Worm (Caenorhabditis elegans) whole organism, L3 larva: ENCODE data around the gene C49C3.7.

Experiments
- R02D3.7 ChIP-seq: fragments of 150-350 bp; optimal IDR thresholded peaks from 2 replicates; lab custom pipeline; 2014; ENCODE audit warnings: missing biosample characterization, missing genetic modification characterization
- aly-2 ChIP-seq: fragments of 150-350 bp; optimal IDR thresholded peaks from 2 replicates; lab custom pipeline; 2014; ENCODE audit warnings: missing biosample characterization, missing genetic modification characterization
- ceh-82 ChIP-seq: fragments of 150-350 bp; optimal IDR thresholded peaks from 2 replicates; lab custom pipeline; 2014; ENCODE audit warnings: missing biosample characterization, missing genetic modification characterization
- ceh-9 ChIP-seq: sonication (generic microtip); optimal IDR thresholded peaks from 2 replicates; lab custom pipeline; 2018; ENCODE audit warnings: missing biosample characterization, missing genetic modification characterization
- daf-12 ChIP-seq: fragments of 150-350 bp; optimal IDR thresholded peaks from 2 replicates; lab custom pipeline; 2014; ENCODE audit warnings: missing biosample characterization, missing genetic modification reagents, missing genetic modification characterization
- egl-5 ChIP-seq: fragments of 150-350 bp; optimal IDR thresholded peaks from 2 replicates; lab custom pipeline; 2017; ENCODE audit warnings: missing biosample characterization, missing genetic modification reagents, missing genetic modification characterization, inconsistent platforms
- elt-1 ChIP-seq: fragments of 150-350 bp; optimal IDR thresholded peaks from 2 replicates; lab custom pipeline; 2014; ENCODE audit warnings: missing biosample characterization, missing genetic modification characterization
- elt-2 ChIP-seq: sonication (generic microtip); optimal IDR thresholded peaks from 2 replicates; lab custom pipeline; 2016; ENCODE audit warnings: missing genetic modification reagents, mild to moderate bottlenecking, missing genetic modification characterization, missing compliant biosample characterization
- eor-1 ChIP-seq, 2 experiments: fragments of 150-350 bp; optimal IDR thresholded peaks; 2 replicates each; lab custom pipeline; 2014 to 2018; ENCODE audit warnings: missing biosample characterization in 2 of 2, missing genetic modification characterization in 2 of 2
- fkh-10 ChIP-seq: sonication (generic microtip); optimal IDR thresholded peaks from 2 replicates; lab custom pipeline; 2017; ENCODE audit warnings: missing biosample characterization, missing genetic modification reagents, missing genetic modification characterization
- fos-1 ChIP-seq: fragments of 150-350 bp; optimal IDR thresholded peaks from 2 replicates; lab custom pipeline; 2014; ENCODE audit warnings: missing biosample characterization, missing genetic modification characterization
- hmg-11 ChIP-seq: sonication (generic microtip); optimal IDR thresholded peaks from 2 replicates; lab custom pipeline; 2016; ENCODE audit warnings: missing genetic modification characterization, missing compliant biosample characterization
- jun-1 ChIP-seq: fragments of 150-350 bp; optimal IDR thresholded peaks from 2 replicates; lab custom pipeline; 2014; ENCODE audit warnings: missing biosample characterization, missing genetic modification reagents, missing genetic modification characterization
- lin-39 ChIP-seq: fragments of 150-350 bp; optimal IDR thresholded peaks from 2 replicates; lab custom pipeline; 2018; ENCODE audit warnings: missing biosample characterization, missing genetic modification reagents, missing genetic modification characterization
- lsy-12 ChIP-seq: sonication (generic microtip); optimal IDR thresholded peaks from 2 replicates; lab custom pipeline; 2016; ENCODE audit warnings: mild to moderate bottlenecking, missing genetic modification characterization, missing compliant biosample characterization
- mml-1 ChIP-seq: fragments of 150-350 bp; sonication (generic microtip); optimal IDR thresholded peaks from 3 replicates; lab custom pipeline; 2014; ENCODE audit warnings: missing biosample characterization, missing genetic modification characterization
- nfya-1 ChIP-seq: sonication (generic microtip); optimal IDR thresholded peaks from 2 replicates; lab custom pipeline; 2017; ENCODE audit warnings: missing genetic modification characterization, mild to moderate bottlenecking, missing compliant biosample characterization, antibody characterized with exemption, moderate library complexity; ENCODE audit not compliant: insufficient read depth
- nhr-11 ChIP-seq: fragments of 150-350 bp; optimal IDR thresholded peaks from 2 replicates; lab custom pipeline; 2014; ENCODE audit warnings: missing biosample characterization, missing genetic modification characterization
- nhr-12 ChIP-seq: fragments of 150-350 bp; optimal IDR thresholded peaks from 2 replicates; lab custom pipeline; 2014; ENCODE audit warnings: missing biosample characterization, missing genetic modification characterization
- nhr-237 ChIP-seq: fragments of 150-350 bp; optimal IDR thresholded peaks from 2 replicates; lab custom pipeline; 2014; ENCODE audit warnings: missing biosample characterization, missing genetic modification characterization
- nhr-28 ChIP-seq: fragments of 150-350 bp; optimal IDR thresholded peaks from 2 replicates; lab custom pipeline; 2014; ENCODE audit warnings: missing biosample characterization, missing genetic modification characterization
- nhr-43 ChIP-seq: sonication (generic microtip); optimal IDR thresholded peaks from 2 replicates; lab custom pipeline; 2016; ENCODE audit warnings: mild to moderate bottlenecking, missing genetic modification characterization, missing compliant biosample characterization; ENCODE audit not compliant: poor library complexity, severe bottlenecking
- nhr-76 ChIP-seq: fragments of 150-350 bp; sonication (generic microtip); optimal IDR thresholded peaks from 5 replicates; lab custom pipeline; 2014; ENCODE audit warnings: missing biosample characterization, missing genetic modification characterization
- nhr-77 ChIP-seq: fragments of 150-350 bp; optimal IDR thresholded peaks from 2 replicates; lab custom pipeline; 2014; ENCODE audit warnings: missing biosample characterization, missing genetic modification characterization
- skn-1 ChIP-seq: fragments of 150-350 bp; optimal IDR thresholded peaks from 2 replicates; lab custom pipeline; 2014; ENCODE audit warnings: missing biosample characterization, missing genetic modification characterization
- snpc-4 ChIP-seq: fragments of 150-350 bp; optimal IDR thresholded peaks from 2 replicates; lab custom pipeline; 2014; ENCODE audit warnings: missing biosample characterization, missing genetic modification characterization
- unc-39 ChIP-seq: sonication (generic microtip); optimal IDR thresholded peaks from 4 replicates; lab custom pipeline; 2017; ENCODE audit warnings: missing biosample characterization, missing genetic modification characterization
- unc-62 ChIP-seq: fragments of 150-350 bp; sonication (generic microtip); optimal IDR thresholded peaks from 4 replicates; lab custom pipeline; 2014; ENCODE audit warnings: missing biosample characterization, missing genetic modification reagents, missing genetic modification characterization
- zag-1 ChIP-seq: fragments of 150-350 bp; optimal IDR thresholded peaks from 2 replicates; lab custom pipeline; 2014; ENCODE audit warnings: missing biosample characterization, missing genetic modification characterization
- ztf-11 ChIP-seq: fragments of 150-350 bp; optimal IDR thresholded peaks from 2 replicates; lab custom pipeline; 2014; ENCODE audit warnings: missing biosample characterization, missing genetic modification characterization

Gene C49C3.7

ce11 chrIV:17332261-17332660 is at the start of gene C49C3.7:
Gene C49C3.7 (plus strand): TSS chrIV:17332561.
- TF ChIP-seq lin-39 (tag; lab: Kevin White, UChicago) (no peak), mml-1 (no peak), egl-5 (tag; lab: Kevin White, UChicago) (no peak), R02D3.7 (no peak), jun-1 (tag; lab: Kevin White, UChicago) (no peak), nhr-12 (no peak)

- no peak for TF ChIP-seq eor-1 (tag; optimal IDR thresholded peaks at IDR 0.05; lab: Kevin White, UChicago)
- TF ChIP-seq zag-1 (tag; lab: Kevin White, UChicago), result no peak
- no peak for TF ChIP-seq ztf-11 (tag; lab: Kevin White, UChicago)
- no peak for TF ChIP-seq fkh-10 (GFP tag; lab: Kevin White, UChicago)
- TF ChIP-seq nhr-12, result no peak
- TF ChIP-seq nhr-76 (tag; lab: Kevin White, UChicago), result no peak
- no peak for TF ChIP-seq ceh-9 (tag; lab: Kevin White, UChicago)
- no peak for TF ChIP-seq lsy-12 (tag; lab: Kevin White, UChicago)
- TF ChIP-seq R02D3.7, result no peak
- TF ChIP-seq nhr-77 (tag; lab: Kevin White, UChicago), result no peak
- no peak for TF ChIP-seq ceh-82 (tag; lab: Kevin White, UChicago)
Measured at ce11 chrIV:17284099-17284498, 48.3 kb upstream of the C49C3.7 start, which contains the start of gene nra-1. Gene nra-1 (minus strand): TSS chrIV:17284199.

ce11 chrIV:17285263-17285662 is 47.1 kb upstream of the C49C3.7 start:
- TF ChIP-seq nfya-1 (tag; lab: Kevin White, UChicago) (peak; percentile 49), fos-1 (tag; lab: Kevin White, UChicago) (no peak), ztf-11 (tag; lab: Kevin White, UChicago) (no peak), jun-1 (tag; lab: Kevin White, UChicago) (no peak), egl-5 (tag; lab: Kevin White, UChicago) (no peak), nhr-43 (tag; lab: Kevin White, UChicago) (no peak), nhr-28 (tag; lab: Kevin White, UChicago) (no peak), unc-39 (tag; lab: Kevin White, UChicago) (no peak), skn-1 (tag; lab: Kevin White, UChicago) (no peak), nhr-12 (no peak), snpc-4 (tag; lab: Kevin White, UChicago) (peak; percentile 29), lin-39 (tag; lab: Kevin White, UChicago) (peak; percentile 35), elt-1 (tag; lab: Kevin White, UChicago) (no peak), hmg-11 (tag; lab: Kevin White, UChicago) (no peak), fkh-10 (GFP tag; lab: Kevin White, UChicago) (peak; percentile 33)
- TF ChIP-seq, all 47 proteins: peak for 4

- TF ChIP-seq egl-5 (tag; lab: Kevin White, UChicago) (peak; percentile 13), jun-1 (tag; lab: Kevin White, UChicago) (no peak), elt-2 (peak; percentile 3)
- TF ChIP-seq, all 47 proteins: peak for 2
Measured at ce11 chrIV:17287908-17288675, 44.3 kb upstream of the C49C3.7 start, which contains the start of gene zipt-7.1. Gene zipt-7.1 (minus strand): TSS chrIV:17288139.

ce11 chrIV:17291629-17292199 is 40.6 kb upstream of the C49C3.7 start, which contains the start of the genes T28F3.11 and slc-17.4:
Gene T28F3.11 (minus strand): TSS chrIV:17291679.
Gene slc-17.4 (minus strand): TSS chrIV:17291733.
- no peak for TF ChIP-seq skn-1 (tag; lab: Kevin White, UChicago)
- no peak for TF ChIP-seq egl-5 (tag; lab: Kevin White, UChicago)
- no peak for TF ChIP-seq unc-62 (GFP tag; lab: Kevin White, UChicago)
- no peak for TF ChIP-seq lsy-12 (tag; lab: Kevin White, UChicago)
- TF ChIP-seq daf-12 (tag; lab: Kevin White, UChicago), result no peak
- no peak for TF ChIP-seq jun-1 (tag; lab: Kevin White, UChicago)
- no peak for TF ChIP-seq nhr-77 (tag; lab: Kevin White, UChicago)
- no peak for TF ChIP-seq nhr-11 (tag; lab: Kevin White, UChicago)
- TF ChIP-seq nhr-43 (tag; lab: Kevin White, UChicago), result no peak
- TF ChIP-seq elt-2, result no peak
- no peak for TF ChIP-seq nhr-237
- TF ChIP-seq ztf-11 (tag; lab: Kevin White, UChicago), result no peak
- no peak for TF ChIP-seq aly-2 (tag; lab: Kevin White, UChicago)
- no peak for TF ChIP-seq ceh-9 (tag; lab: Kevin White, UChicago)
